Worm (Caenorhabditis elegans) whole organism, L2 larva: ENCODE data around the gene lite-1.

Source experiments
- C34F6.9 ChIP-seq: fragments of 150-350 bp; optimal IDR thresholded peaks from 2 replicates; lab custom pipeline; 2014; ENCODE audit warnings: missing biosample characterization, missing genetic modification characterization
- F13H6.1 ChIP-seq: sonication (generic microtip); optimal IDR thresholded peaks from 2 replicates; lab custom pipeline; 2016; ENCODE audit warnings: missing genetic modification characterization, missing compliant biosample characterization
- R02D3.7 ChIP-seq: fragments of 150-350 bp; optimal IDR thresholded peaks from 2 replicates; lab custom pipeline; 2014; ENCODE audit warnings: missing biosample characterization, missing genetic modification characterization
- Y55F3AM.14 ChIP-seq: fragments of 200-800 bp; sonication (Bioruptor generic); optimal IDR thresholded peaks from 2 replicates; lab custom pipeline; 2018; ENCODE audit warnings: mild to moderate bottlenecking, missing genetic modification characterization, missing compliant biosample characterization
- ZK546.5 ChIP-seq: sonication (generic microtip); optimal IDR thresholded peaks from 2 replicates; lab custom pipeline; 2017; ENCODE audit warnings: missing biosample characterization, missing genetic modification characterization
- alr-1 ChIP-seq: fragments of 150-350 bp; optimal IDR thresholded peaks from 2 replicates; lab custom pipeline; 2014; ENCODE audit warnings: missing biosample characterization, missing genetic modification characterization
- ama-1 ChIP-seq: fragments of 150-350 bp; optimal IDR thresholded peaks from 2 replicates; lab custom pipeline; 2018; ENCODE audit warnings: inconsistent platforms
- blmp-1 ChIP-seq: sonication (generic microtip); optimal IDR thresholded peaks from 2 replicates; lab custom pipeline; 2017; ENCODE audit warnings: missing genetic modification characterization, mild to moderate bottlenecking, missing compliant biosample characterization, antibody characterized with exemption, moderate library complexity; ENCODE audit not compliant: insufficient read depth
- crh-2 ChIP-seq: sonication (generic microtip); optimal IDR thresholded peaks from 2 replicates; lab custom pipeline; 2017; ENCODE audit warnings: missing biosample characterization, missing genetic modification characterization
- dmd-4 ChIP-seq: sonication (generic microtip); optimal IDR thresholded peaks from 2 replicates; lab custom pipeline; 2017; ENCODE audit warnings: missing biosample characterization, missing genetic modification characterization
- egl-27 ChIP-seq: sonication (generic microtip); optimal IDR thresholded peaks from 3 replicates; lab custom pipeline; 2017; ENCODE audit warnings: missing biosample characterization, missing genetic modification reagents, missing genetic modification characterization
- fos-1 ChIP-seq: fragments of 150-350 bp; optimal IDR thresholded peaks from 2 replicates; lab custom pipeline; 2014; ENCODE audit warnings: missing biosample characterization, missing genetic modification characterization
- gmeb-1 ChIP-seq: fragments of 150-350 bp; optimal IDR thresholded peaks from 2 replicates; lab custom pipeline; 2014; ENCODE audit warnings: missing biosample characterization, missing genetic modification characterization
- lin-11 ChIP-seq: fragments of 150-350 bp; sonication (generic microtip); optimal IDR thresholded peaks from 2 replicates; lab custom pipeline; 2014; ENCODE audit warnings: missing biosample characterization, missing genetic modification characterization, inconsistent platforms, mixed read lengths
- lin-13 ChIP-seq: fragments of 150-350 bp; optimal IDR thresholded peaks from 2 replicates; lab custom pipeline; 2014; ENCODE audit warnings: missing biosample characterization, missing genetic modification reagents, missing genetic modification characterization
- lin-39 ChIP-seq: fragments of 150-350 bp; optimal IDR thresholded peaks from 2 replicates; lab custom pipeline; 2014; ENCODE audit warnings: missing biosample characterization, missing genetic modification reagents, missing genetic modification characterization
- lsy-2 ChIP-seq, 2 experiments: fragments of 150-350 bp in 1 of 2; sonication (generic microtip) in 1 of 2; optimal IDR thresholded peaks; 2 replicates each; lab custom pipeline; 2014 to 2017; ENCODE audit warnings: missing biosample characterization in 2 of 2, missing genetic modification characterization in 2 of 2
- mab-5 ChIP-seq: fragments of 150-350 bp; optimal IDR thresholded peaks from 2 replicates; lab custom pipeline; 2014; ENCODE audit warnings: missing biosample characterization, missing genetic modification characterization
- mdl-1 ChIP-seq, 2 experiments: fragments of 150-350 bp in 1 of 2; sonication (generic microtip) in 1 of 2; optimal IDR thresholded peaks; 2 replicates each; lab custom pipeline; 2017; ENCODE audit warnings: missing biosample characterization in 2 of 2, missing genetic modification characterization in 2 of 2
- nhr-10 ChIP-seq: sonication (generic microtip); optimal IDR thresholded peaks from 2 replicates; lab custom pipeline; 2017; ENCODE audit warnings: missing biosample characterization, missing genetic modification characterization
- nhr-11 ChIP-seq: fragments of 150-350 bp; optimal IDR thresholded peaks from 2 replicates; lab custom pipeline; 2014; ENCODE audit warnings: missing biosample characterization, missing genetic modification characterization
- nhr-12 ChIP-seq: fragments of 150-350 bp; optimal IDR thresholded peaks from 2 replicates; lab custom pipeline; 2014; ENCODE audit warnings: missing biosample characterization, missing genetic modification characterization
- nhr-129 ChIP-seq: fragments of 150-350 bp; optimal IDR thresholded peaks from 2 replicates; lab custom pipeline; 2014; ENCODE audit warnings: missing biosample characterization, missing genetic modification characterization
- nhr-21 ChIP-seq: fragments of 150-350 bp; optimal IDR thresholded peaks from 2 replicates; lab custom pipeline; 2014; ENCODE audit warnings: missing biosample characterization, missing genetic modification characterization
- nhr-25 ChIP-seq: fragments of 150-350 bp; sonication (generic microtip); optimal IDR thresholded peaks from 3 replicates; lab custom pipeline; 2014; ENCODE audit warnings: missing biosample characterization, missing genetic modification characterization
- nhr-6 ChIP-seq: fragments of 150-350 bp; optimal IDR thresholded peaks from 2 replicates; lab custom pipeline; 2014; ENCODE audit warnings: missing biosample characterization, missing genetic modification characterization
- nhr-77 ChIP-seq: fragments of 150-350 bp; optimal IDR thresholded peaks from 2 replicates; lab custom pipeline; 2014; ENCODE audit warnings: missing biosample characterization, missing genetic modification characterization
- sem-4 ChIP-seq: fragments of 150-350 bp; optimal IDR thresholded peaks from 2 replicates; lab custom pipeline; 2014; ENCODE audit warnings: missing biosample characterization, missing genetic modification reagents, missing genetic modification characterization
- skn-1 ChIP-seq: sonication (generic microtip); optimal IDR thresholded peaks from 2 replicates; lab custom pipeline; 2017; ENCODE audit warnings: missing biosample characterization, missing genetic modification characterization
- sma-3 ChIP-seq: sonication (generic microtip); optimal IDR thresholded peaks from 2 replicates; lab custom pipeline; 2016; ENCODE audit warnings: missing genetic modification reagents, missing genetic modification characterization, missing compliant biosample characterization
- sma-9 ChIP-seq, 2 experiments: fragments of 150-350 bp in 1 of 2; sonication (generic microtip) in 1 of 2; optimal IDR thresholded peaks; 2 replicates each; lab custom pipeline; 2014 to 2016; ENCODE audit warnings: missing genetic modification characterization in 2 of 2, mild to moderate bottlenecking in 1 of 2, missing biosample characterization in 1 of 2, missing compliant biosample characterization in 1 of 2, missing genetic modification reagents in 1 of 2, moderate library complexity in 1 of 2
- snpc-4 ChIP-seq: fragments of 150-350 bp; optimal IDR thresholded peaks from 2 replicates; lab custom pipeline; 2014; ENCODE audit warnings: missing biosample characterization, missing genetic modification characterization
- unc-39 ChIP-seq: fragments of 150-350 bp; optimal IDR thresholded peaks from 2 replicates; lab custom pipeline; 2014; ENCODE audit warnings: missing biosample characterization, missing genetic modification characterization
- unc-55 ChIP-seq: fragments of 150-350 bp; sonication (generic microtip); optimal IDR thresholded peaks from 3 replicates; lab custom pipeline; 2014; ENCODE audit warnings: missing biosample characterization, missing genetic modification reagents, missing genetic modification characterization
- unc-62 ChIP-seq: fragments of 150-350 bp; optimal IDR thresholded peaks from 2 replicates; lab custom pipeline; 2014; ENCODE audit warnings: missing biosample characterization, missing genetic modification reagents, missing genetic modification characterization
- zag-1 ChIP-seq: fragments of 150-350 bp; optimal IDR thresholded peaks from 2 replicates; lab custom pipeline; 2014; ENCODE audit warnings: missing biosample characterization, missing genetic modification characterization
- ztf-1 ChIP-seq: fragments of 200-800 bp; sonication (Bioruptor generic); conservative IDR thresholded peaks from 2 replicates; pipeline ENCODE4 v1.3.6; 2022; ENCODE audit warnings: missing genetic modification characterization, missing compliant biosample characterization
- ztf-11 ChIP-seq: sonication (generic microtip); optimal IDR thresholded peaks from 2 replicates; lab custom pipeline; 2017; ENCODE audit warnings: missing biosample characterization, missing genetic modification characterization
- ztf-4 ChIP-seq: fragments of 150-350 bp; optimal IDR thresholded peaks from 2 replicates; lab custom pipeline; 2014; ENCODE audit warnings: missing biosample characterization, missing genetic modification characterization

lite-1 gene

ce11 chrX:6251321-6251720 lies 20.8 kb upstream of the lite-1 start:
- peak; percentile 1 for TF ChIP-seq sma-9 (GFP tag; optimal IDR thresholded peaks at IDR 0.05; lab: Kevin White, UChicago)
- TF ChIP-seq sma-9 (tag; optimal IDR thresholded peaks at IDR 0.05; lab: Kevin White, UChicago): no peak
- no peak for TF ChIP-seq nhr-129 (tag; lab: Kevin White, UChicago)
- TF ChIP-seq nhr-21 (tag; lab: Kevin White, UChicago): peak; percentile 26
- no peak for TF ChIP-seq snpc-4
- TF ChIP-seq ztf-4 (tag; lab: Kevin White, UChicago): no peak
- TF ChIP-seq Y55F3AM.14 (GFP tag; lab: Kevin White, UChicago): no peak

- TF ChIP-seq lsy-2 (tag; optimal IDR thresholded peaks at IDR 0.05; lab: Kevin White, UChicago) (peak in 1 of 2 experiments; percentile 4), R02D3.7 (tag; lab: Kevin White, UChicago) (no peak), mdl-1 (tag; optimal IDR thresholded peaks at IDR 0.05; lab: Kevin White, UChicago) (no peak), snpc-4 (no peak), skn-1 (tag; lab: Kevin White, UChicago) (no peak), sem-4 (peak; percentile 30), zag-1 (tag; lab: Kevin White, UChicago) (peak; percentile 57), nhr-25 (tag; lab: Kevin White, UChicago) (no peak), sma-9 (GFP tag; optimal IDR thresholded peaks at IDR 0.05; lab: Kevin White, UChicago) (peak; percentile 62), sma-9 (tag; optimal IDR thresholded peaks at IDR 0.05; lab: Kevin White, UChicago) (no peak)
Observed at ce11 chrX:6250866-6251265, 20.3 kb upstream of the lite-1 start.

DNA sequence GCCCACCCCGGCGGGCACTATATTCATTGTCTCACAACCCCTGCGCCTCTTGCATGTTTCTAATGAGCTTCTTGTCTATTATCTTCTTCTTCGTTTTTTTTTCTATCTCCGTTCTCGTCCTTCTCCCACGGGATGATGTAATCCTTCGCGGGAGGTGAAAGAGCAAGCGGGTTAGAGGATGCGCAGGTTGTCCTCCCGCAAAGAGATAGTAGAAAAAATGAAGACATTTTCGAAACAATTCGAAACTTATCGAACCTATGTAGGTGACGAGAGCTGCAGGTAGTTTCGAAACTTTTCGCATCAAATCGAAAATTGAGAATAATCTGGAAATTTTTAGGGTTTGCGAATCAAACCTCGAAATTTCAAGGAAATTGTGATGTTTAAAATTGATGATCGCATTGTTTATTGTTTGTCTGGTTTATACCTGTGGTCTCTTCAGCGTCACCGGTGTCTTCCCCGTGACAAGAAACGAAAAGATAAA lies 19.7 kb upstream of the lite-1 start:
- TF ChIP-seq nhr-21 (tag; lab: Kevin White, UChicago) (peak; percentile 66), nhr-25 (tag; lab: Kevin White, UChicago) (peak; percentile 4), egl-27 (tag; lab: Kevin White, UChicago) (peak; percentile 49), lin-39 (tag; lab: Kevin White, UChicago) (no peak), nhr-12 (no peak), sma-3 (GFP tag; lab: Kevin White, UChicago) (peak; percentile 70), zag-1 (tag; lab: Kevin White, UChicago) (no peak), sem-4 (peak; percentile 75), blmp-1 (tag; lab: Kevin White, UChicago) (peak; percentile 1), ztf-11 (tag; lab: Kevin White, UChicago) (no peak), sma-9 (GFP tag; optimal IDR thresholded peaks at IDR 0.05; lab: Kevin White, UChicago) (peak; percentile 87), sma-9 (tag; optimal IDR thresholded peaks at IDR 0.05; lab: Kevin White, UChicago) (no peak), crh-2 (tag; lab: Kevin White, UChicago) (peak; percentile 42), ztf-1 (GFP tag; lab: Robert Waterston, UW) (no peak), fos-1 (tag; lab: Kevin White, UChicago) (peak; percentile 90), unc-39 (tag; lab: Kevin White, UChicago) (no peak), lsy-2 (tag; optimal IDR thresholded peaks at IDR 0.05; lab: Kevin White, UChicago) (peak in 1 of 2 experiments; percentile 32), F13H6.1 (tag; lab: Kevin White, UChicago) (peak; percentile 74), unc-62 (GFP tag; lab: Kevin White, UChicago) (no peak), gmeb-1 (tag; lab: Kevin White, UChicago) (peak; percentile 6), nhr-6 (tag; lab: Kevin White, UChicago) (no peak), ztf-4 (tag; lab: Kevin White, UChicago) (no peak), unc-55 (peak; percentile 17), mab-5 (tag; lab: Kevin White, UChicago) (no peak), nhr-10 (tag; lab: Kevin White, UChicago) (no peak), ZK546.5 (no peak), alr-1 (no peak), C34F6.9 (tag; lab: Kevin White, UChicago) (peak; percentile 86), nhr-11 (tag; lab: Kevin White, UChicago) (no peak), nhr-129 (tag; lab: Kevin White, UChicago) (peak; percentile 98), skn-1 (tag; lab: Kevin White, UChicago) (no peak), mdl-1 (tag; optimal IDR thresholded peaks at IDR 0.05; lab: Kevin White, UChicago) (peak; percentile 9 to 28), lin-11 (tag; lab: Kevin White, UChicago) (no peak), ama-1 (lab: Kevin White, UChicago) (peak; percentile 11), snpc-4 (no peak), R02D3.7 (tag; lab: Kevin White, UChicago) (no peak), nhr-77 (tag; lab: Kevin White, UChicago) (no peak), lin-13 (GFP tag; lab: Kevin White, UChicago) (peak; percentile 8), dmd-4 (tag; lab: Kevin White, UChicago) (no peak)
